Worm (Caenorhabditis elegans) whole organism, L3 larva: ENCODE results near the gene ZK1055.4.

Experiments used
- elt-3 ChIP-seq, 3 experiments: fragments of 150-350 bp in 1 of 3; sonication (generic microtip) in 2 of 3; optimal IDR thresholded peaks; 2 replicates in 2 of 3; 4 replicates in 1 of 3; lab custom pipeline; 2014 to 2017; ENCODE audit warnings: missing biosample characterization in 3 of 3, missing genetic modification characterization in 3 of 3
- nhr-67 ChIP-seq: fragments of 150-350 bp; optimal IDR thresholded peaks from 2 replicates; lab custom pipeline; 2014; ENCODE audit warnings: missing biosample characterization, missing genetic modification characterization
- snpc-4 ChIP-seq: fragments of 150-350 bp; optimal IDR thresholded peaks from 2 replicates; lab custom pipeline; 2014; ENCODE audit warnings: missing biosample characterization, missing genetic modification characterization
- unc-62 ChIP-seq: fragments of 150-350 bp; sonication (generic microtip); optimal IDR thresholded peaks from 4 replicates; lab custom pipeline; 2014; ENCODE audit warnings: missing biosample characterization, missing genetic modification reagents, missing genetic modification characterization
- ztf-4 ChIP-seq: fragments of 150-350 bp; optimal IDR thresholded peaks from 2 replicates; lab custom pipeline; 2014; ENCODE audit warnings: missing biosample characterization, missing genetic modification characterization

ce11 chrV:6557035-6557434 is 24.8 kb upstream of the ZK1055.4 start, which contains the start of gene spp-27:
- TF ChIP-seq nhr-67 (no peak), elt-3 (tag; optimal IDR thresholded peaks at IDR 0.05; lab: Kevin White, UChicago) (no peak), unc-62 (GFP tag; lab: Kevin White, UChicago) (no peak), ztf-4 (no peak), snpc-4 (tag; lab: Kevin White, UChicago) (no peak)
